Fruit fly (Drosophila melanogaster) whole organism, pupa: ENCODE measurements around the gene CG8461.

Experiments used
- CG10348 ChIP-seq: fragments of 200-800 bp; sonication (Bioruptor generic); IDR thresholded peaks from 2 replicates; pipeline ENCODE4 v1.3.6; 2022; ENCODE audit warnings: missing biosample characterization, missing genetic modification characterization
- CG13204 ChIP-seq: fragments of 200-800 bp; sonication (Bioruptor generic); optimal IDR thresholded peaks from 2 replicates; lab custom pipeline; 2018; ENCODE audit warnings: missing biosample characterization, mild to moderate bottlenecking, missing genetic modification characterization, moderate library complexity
- CG17806 ChIP-seq: fragments of 200-800 bp; sonication (Bioruptor generic); optimal IDR thresholded peaks from 2 replicates; lab custom pipeline; 2018; ENCODE audit warnings: missing biosample characterization, mild to moderate bottlenecking, missing genetic modification characterization, moderate library complexity
- CG4496 ChIP-seq: fragments of 200-800 bp; sonication (Bioruptor generic); IDR thresholded peaks from 3 replicates; pipeline ENCODE4 v1.3.6; 2022; ENCODE audit warnings: missing biosample characterization, missing genetic modification characterization
- CG8159 ChIP-seq: fragments of 200-800 bp; sonication (Bioruptor generic); optimal IDR thresholded peaks from 3 replicates; lab custom pipeline; 2018; ENCODE audit warnings: missing biosample characterization, mild to moderate bottlenecking, missing genetic modification characterization, moderate library complexity
- CG8301 ChIP-seq: fragments of 200-800 bp; sonication (Bioruptor generic); optimal IDR thresholded peaks from 2 replicates; lab custom pipeline; 2018; ENCODE audit warnings: missing biosample characterization, mild to moderate bottlenecking, missing genetic modification characterization
- CG9948 ChIP-seq: fragments of 200-800 bp; sonication (Bioruptor generic); optimal IDR thresholded peaks from 2 replicates; lab custom pipeline; 2018; ENCODE audit warnings: missing biosample characterization, mild to moderate bottlenecking, missing genetic modification characterization, moderate library complexity
- D1 ChIP-seq: fragments of 200-800 bp; sonication (Bioruptor generic); optimal IDR thresholded peaks from 2 replicates; lab custom pipeline; 2018; ENCODE audit warnings: missing biosample characterization, mild to moderate bottlenecking, missing genetic modification characterization, moderate library complexity
- EcR ChIP-seq: fragments of 200-800 bp; sonication (Bioruptor generic); optimal IDR thresholded peaks from 3 replicates; lab custom pipeline; 2019; ENCODE audit warnings: missing biosample characterization, missing genetic modification characterization, mild to moderate bottlenecking, moderate library complexity, missing genetic modification reagents
- Ets98B ChIP-seq: fragments of 200-800 bp; sonication (Bioruptor generic); IDR thresholded peaks from 2 replicates; pipeline ENCODE4 v1.3.6; 2022; ENCODE audit warnings: missing biosample characterization, missing genetic modification characterization
- Snoo ChIP-seq: fragments of 200-800 bp; sonication (Bioruptor generic); optimal IDR thresholded peaks from 3 replicates; lab custom pipeline; 2017; ENCODE audit warnings: missing biosample characterization, mild to moderate bottlenecking, missing genetic modification characterization, inconsistent platforms
- gl ChIP-seq: fragments of 200-800 bp; sonication (Bioruptor generic); optimal IDR thresholded peaks from 2 replicates; lab custom pipeline; 2018; ENCODE audit warnings: missing biosample characterization, mild to moderate bottlenecking, missing genetic modification characterization

- TF ChIP-seq Snoo (tag; lab: Kevin White, UChicago): no peak
- no peak for TF ChIP-seq D1 (tag; lab: Kevin White, UChicago)
- no peak for TF ChIP-seq CG17806 (tag; lab: Kevin White, UChicago)
- TF ChIP-seq CG4496: no peak
- no peak for TF ChIP-seq CG9948
- no peak for TF ChIP-seq CG13204
- TF ChIP-seq gl (tag; lab: Kevin White, UChicago): no peak
- TF ChIP-seq Ets98B (GFP tag; lab: Robert Waterston, UW): no peak
- TF ChIP-seq CG8159 (tag; lab: Kevin White, UChicago): no peak
- TF ChIP-seq EcR (GFP tag; lab: Kevin White, UChicago): no peak
- TF ChIP-seq CG10348 (GFP tag; lab: Robert Waterston, UW): no peak
- no peak for TF ChIP-seq CG8301 (tag; lab: Kevin White, UChicago)
These were observed 3.3 kb upstream of the CG8461 start, which contains the start of gene CG34273 for dm6 chr3R:14516742-14517141.
